Fruit fly (Drosophila melanogaster) S2 (cell line): ENCODE measurements around the gene alpha4GT1.

Source experiments
- CG8478 ChIP-seq: fragments of >200 bp; optimal IDR thresholded peaks from 2 replicates; lab custom pipeline; 2018
- CTCF ChIP-seq, 2 experiments: fragments of >200 bp; optimal IDR thresholded peaks; 2 replicates each; lab custom pipeline; 2018

alpha4GT1 gene

DNA sequence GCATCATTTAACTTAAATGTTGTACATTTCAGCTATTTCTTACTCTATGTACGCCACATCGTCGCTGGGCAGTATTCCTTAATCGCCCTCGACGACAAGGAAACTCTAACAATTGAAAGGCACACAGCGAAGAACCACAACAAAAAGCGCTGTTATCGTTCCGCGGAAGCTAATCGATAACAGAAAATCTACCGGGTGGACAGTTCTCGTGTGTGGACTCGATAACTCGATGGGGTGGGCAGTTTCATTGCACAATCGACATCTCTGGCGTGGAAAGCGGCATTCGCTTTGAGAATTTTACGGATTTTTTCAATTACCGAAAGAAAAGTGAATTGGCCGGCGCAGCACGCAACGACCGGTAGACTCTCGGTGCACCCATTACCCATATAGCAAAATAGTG lies at the start of gene alpha4GT1, which contains the start of gene Prp40:
Gene alpha4GT1 (minus strand): TSS at position 156 of the 400 bp plus-strand sequence.
Gene Prp40 (plus strand): TSS at position 241 of the 400 bp plus-strand sequence.
- TF ChIP-seq CTCF (optimal IDR thresholded peaks at IDR 0.05; lab: Kevin White, UChicago), result peak in 1 of 2 experiments; percentile 23
- no peak for TF ChIP-seq CG8478

DNA sequence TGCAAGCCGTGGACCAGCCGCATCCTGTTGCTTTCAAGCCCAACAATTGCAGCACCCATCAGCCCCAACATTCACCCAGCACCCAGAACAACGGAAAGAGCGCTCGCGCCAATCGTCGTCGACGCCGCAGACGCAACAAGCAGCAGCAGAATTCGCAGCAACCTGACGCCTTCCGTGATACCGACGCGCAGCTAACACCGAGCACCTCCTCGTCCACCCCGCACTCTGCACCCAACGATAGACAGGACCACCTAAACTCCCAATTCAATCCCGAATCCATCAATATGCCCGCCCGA lies 36.6 kb upstream of the alpha4GT1 start:
- no peak for TF ChIP-seq CTCF (optimal IDR thresholded peaks at IDR 0.05; lab: Kevin White, UChicago)
- TF ChIP-seq CG8478, result no peak

DNA sequence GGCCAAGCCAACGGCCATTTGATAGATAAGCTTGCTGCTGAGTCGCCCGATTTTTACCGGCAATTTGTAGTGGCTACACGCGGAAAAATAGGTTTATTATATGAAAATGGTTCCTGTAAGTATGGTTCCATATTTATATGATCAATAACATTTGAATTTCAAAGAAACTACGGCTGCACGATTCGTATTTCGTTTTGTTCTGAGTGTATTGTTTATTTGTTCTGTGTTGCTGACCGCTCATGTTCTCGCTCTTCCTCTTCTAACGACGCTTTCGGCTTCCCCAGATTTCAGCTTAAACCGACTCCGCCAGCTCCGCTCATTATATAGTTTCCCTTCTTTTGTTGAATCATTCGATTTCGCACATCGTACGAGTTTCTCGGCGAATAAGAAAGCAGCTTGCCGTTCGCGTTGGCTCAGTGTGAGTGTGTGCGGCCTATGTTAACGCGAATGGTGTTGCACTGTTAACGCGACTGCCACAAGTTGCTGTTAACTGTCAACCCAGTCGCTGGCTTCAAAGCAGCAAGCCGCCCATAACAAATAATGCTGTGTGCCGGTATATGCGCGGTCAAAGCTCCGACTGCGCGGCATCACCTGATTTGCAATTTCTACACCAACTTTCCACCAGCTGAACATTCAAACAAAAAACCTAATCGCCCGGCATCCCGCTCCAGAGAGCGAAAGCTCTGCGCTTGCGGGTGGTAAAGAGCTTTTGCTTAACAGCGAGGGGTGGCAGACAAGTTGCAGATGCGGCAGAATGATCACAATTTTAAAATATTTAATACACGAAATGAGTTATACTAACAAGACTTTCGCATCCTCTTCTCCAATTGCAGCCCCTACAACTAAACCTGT lies 36.1 kb upstream of the alpha4GT1 start:
- TF ChIP-seq CG8478 (no peak), CTCF (optimal IDR thresholded peaks at IDR 0.05; lab: Kevin White, UChicago) (no peak)

DNA sequence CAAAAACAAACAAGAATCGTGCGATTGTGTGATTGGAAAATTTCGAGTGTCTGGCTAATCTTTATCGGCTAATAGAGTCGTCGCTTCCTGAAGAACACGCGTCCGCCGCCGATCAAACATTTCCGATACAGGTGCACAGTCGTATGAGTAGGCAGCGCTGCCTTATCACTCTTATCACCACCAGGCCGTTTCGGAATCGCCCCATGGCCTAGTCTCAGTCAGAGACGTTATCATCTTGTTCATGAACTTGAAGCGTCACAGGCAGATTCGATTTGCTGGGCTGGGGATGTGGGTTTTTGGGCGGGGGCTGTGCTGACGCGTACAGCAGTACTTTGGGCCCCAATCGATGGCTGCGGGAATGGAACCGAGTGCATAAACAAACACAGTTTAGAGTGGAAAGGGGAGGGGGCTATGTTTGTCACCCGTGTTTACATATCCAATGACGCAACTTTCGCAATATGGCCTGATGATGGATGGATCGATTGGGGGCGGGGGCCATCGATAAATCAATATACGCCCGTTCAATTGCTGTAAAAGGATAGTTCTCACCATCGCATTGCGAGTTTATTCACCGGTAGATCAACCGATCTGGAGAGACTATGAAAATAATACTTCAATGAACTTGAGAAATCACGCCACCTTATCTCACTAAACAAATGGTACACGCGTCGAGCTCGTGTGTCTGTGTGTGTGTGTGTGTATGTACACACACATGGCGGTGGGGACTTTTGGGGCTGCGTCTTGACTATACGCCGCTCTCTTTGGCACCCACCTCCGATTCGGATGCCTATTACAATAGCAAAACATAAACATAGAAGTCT lies 35.2 kb upstream of the alpha4GT1 start:
- no peak for TF ChIP-seq CG8478
- TF ChIP-seq CTCF (optimal IDR thresholded peaks at IDR 0.05; lab: Kevin White, UChicago), result no peak

DNA sequence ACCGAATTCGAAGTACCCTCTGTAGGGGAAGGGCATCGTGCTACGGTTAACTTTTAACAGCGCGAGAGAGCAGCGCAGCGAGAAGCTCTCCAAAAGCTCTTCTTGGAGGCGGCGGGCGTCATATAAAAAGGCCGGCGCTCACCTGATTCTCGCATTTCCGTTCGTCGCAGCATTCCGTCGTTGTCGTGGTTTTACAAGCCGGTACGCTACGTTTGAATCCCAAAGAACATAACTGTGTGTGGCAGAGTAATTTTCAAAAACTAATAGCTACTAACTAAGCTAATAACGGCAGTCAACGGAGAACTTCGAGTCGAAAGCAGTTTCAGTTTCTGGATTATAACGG lies 33.5 kb upstream of the alpha4GT1 start, which contains the start of gene FASN1:
Gene FASN1 (plus strand): TSS at position 151 of the 343 bp plus-strand sequence.
- TF ChIP-seq CTCF (optimal IDR thresholded peaks at IDR 0.05; lab: Kevin White, UChicago), result no peak
- TF ChIP-seq CG8478, result no peak

DNA sequence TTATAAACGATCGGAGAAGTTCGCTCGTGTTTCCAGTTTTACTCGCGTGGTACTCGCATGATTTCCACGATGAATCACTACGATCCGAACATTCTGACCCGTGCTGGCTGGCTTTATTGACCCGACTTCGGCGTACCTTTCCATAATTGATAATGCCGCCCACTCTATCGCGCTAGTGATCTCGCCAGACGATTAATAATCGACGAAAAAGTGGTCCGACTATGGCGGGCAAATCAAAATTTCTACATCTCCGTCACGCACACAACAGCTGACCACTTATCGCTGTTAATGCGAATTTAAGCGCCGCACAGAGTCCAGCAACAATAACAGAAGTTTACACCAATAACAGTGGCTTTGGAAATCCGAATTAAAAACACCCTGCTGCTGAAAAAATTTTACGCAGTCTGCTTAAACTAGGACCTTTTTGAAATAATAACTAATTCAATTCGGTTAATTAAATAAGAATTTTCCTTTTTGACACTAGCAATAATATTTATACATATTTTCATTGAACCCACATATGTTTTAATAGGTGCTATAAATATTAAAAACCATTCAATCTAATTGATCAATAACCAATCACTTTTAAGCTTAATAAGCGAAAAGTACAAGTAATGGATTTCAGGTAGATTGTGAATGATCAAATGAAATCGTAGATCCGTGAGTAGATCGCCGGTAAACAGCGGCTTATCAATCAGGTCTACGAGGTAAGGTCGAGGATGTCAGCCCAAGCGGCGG lies 32.9 kb upstream of the alpha4GT1 start:
- no peak for TF ChIP-seq CG8478
- no peak for TF ChIP-seq CTCF (optimal IDR thresholded peaks at IDR 0.05; lab: Kevin White, UChicago)

DNA sequence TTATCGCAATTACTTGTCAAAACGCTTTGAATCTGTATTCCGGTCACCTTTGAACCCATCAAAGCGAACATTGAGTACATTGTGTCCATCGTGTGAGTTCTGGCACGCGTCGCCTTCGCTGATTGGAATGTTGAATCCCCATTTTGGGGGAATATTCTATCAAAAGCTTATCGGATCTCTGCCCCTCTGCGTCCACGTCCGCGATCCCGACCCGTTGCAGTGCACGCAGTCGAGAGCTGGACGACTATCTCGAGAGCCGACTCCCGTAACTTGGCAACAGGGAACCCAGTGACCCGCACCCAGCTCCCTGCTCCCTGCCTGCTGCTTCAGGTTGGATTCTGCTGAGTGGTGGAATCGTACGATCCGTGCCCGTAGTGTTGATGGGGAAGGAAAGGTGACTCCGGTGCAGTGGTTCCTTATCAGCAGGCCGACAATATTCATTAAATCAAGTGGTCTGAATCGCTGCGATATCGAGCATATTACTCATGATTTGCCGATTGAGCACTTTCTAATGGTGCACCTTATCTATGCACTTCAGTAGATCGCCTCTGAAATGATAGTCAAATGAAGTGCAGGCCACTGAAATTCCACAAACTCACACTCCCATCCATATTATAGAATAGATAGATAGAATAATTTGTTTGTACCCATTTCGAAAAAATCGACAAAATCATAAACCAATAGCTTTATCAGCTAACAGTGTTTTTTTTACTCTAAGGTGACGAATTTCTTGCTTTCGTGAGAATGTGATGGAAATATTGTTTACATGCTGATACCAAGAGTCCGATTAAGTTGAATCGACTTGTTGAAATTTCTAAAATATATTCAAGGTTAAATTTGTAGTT lies 21.9 kb upstream of the alpha4GT1 start:
- TF ChIP-seq CTCF (optimal IDR thresholded peaks at IDR 0.05; lab: Kevin White, UChicago), result no peak
- TF ChIP-seq CG8478, result no peak

DNA sequence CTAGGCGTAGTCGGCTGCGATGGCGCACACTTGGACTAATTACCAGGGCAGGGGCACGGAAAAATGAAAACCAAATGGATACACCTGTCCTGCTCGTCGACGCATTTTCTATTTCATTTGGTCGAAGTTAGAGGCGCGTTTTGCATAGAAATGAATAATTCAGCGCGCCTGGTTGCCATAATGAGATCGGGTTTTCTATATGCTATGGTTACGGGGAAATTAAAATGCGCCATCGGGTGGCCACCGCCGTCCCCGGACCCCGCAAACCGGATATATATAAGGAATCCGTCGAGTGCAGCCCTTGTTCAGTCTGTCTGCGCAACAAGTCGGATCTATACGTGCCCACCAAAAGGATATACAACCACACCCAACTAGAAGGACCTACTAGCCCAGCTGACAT lies 20.7 kb upstream of the alpha4GT1 start, which contains the start of gene FASN2:
Gene FASN2 (plus strand): TSS at position 301 of the 400 bp plus-strand sequence.
- TF ChIP-seq CG8478, result no peak

DNA sequence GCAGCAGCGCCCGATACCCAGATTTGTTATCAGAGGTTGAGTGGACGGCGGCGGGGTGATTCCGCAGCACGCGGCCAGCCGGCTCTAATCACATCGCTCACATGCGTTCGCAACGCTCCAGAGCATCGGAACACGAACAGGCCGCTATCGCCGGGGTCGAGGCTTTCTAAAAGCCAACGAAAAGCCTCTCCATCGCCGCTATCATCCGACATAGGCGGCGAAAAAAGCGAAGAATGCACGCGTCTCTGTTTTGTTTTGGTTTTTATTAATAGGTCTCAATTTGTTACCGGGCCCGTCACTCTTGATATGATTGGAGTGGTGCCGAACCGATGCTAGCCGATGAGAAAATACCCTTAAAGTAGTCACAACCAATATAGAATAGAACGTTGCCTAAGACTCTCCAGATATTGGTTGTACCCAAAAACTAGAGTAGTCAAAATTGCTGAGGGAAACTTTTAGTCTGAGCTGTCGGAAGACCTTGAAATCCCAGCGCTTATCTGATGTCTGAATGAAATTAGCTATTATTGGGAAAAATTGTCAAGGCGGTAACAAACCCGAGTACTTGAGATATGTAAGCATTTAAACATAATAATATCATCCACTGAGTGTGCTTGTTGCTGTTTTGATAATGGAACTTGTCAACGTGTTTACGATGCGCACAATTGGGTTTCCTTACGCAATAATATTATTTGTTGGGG lies 19.1 kb upstream of the alpha4GT1 start, which contains the start of gene CG17261:
Gene CG17261 (plus strand): TSS at position 634 of the 698 bp plus-strand sequence.
- TF ChIP-seq CTCF (optimal IDR thresholded peaks at IDR 0.05; lab: Kevin White, UChicago) (no peak), CG8478 (no peak)

DNA sequence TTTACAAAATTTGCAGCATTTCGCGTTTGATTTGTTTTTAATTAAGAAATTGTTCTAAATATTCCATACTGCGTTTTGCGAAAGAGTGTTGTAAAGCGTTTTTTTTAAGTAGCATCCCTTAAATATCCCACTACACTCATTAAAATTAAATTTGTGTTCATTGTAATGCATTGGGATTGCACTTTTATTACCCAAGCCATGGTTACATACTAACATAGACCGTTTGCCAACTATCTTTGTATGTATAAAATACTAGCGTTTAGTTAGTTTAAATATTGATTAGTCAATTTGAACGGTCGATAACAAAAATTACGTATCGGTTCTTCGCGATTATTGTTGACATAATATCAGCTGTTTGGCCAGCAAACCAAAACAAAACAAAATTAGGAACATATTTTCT lies 16.8 kb upstream of the alpha4GT1 start, which contains the start of the genes cnir and CG17221:
Gene cnir (minus strand): TSS at position 39 of the 400 bp plus-strand sequence.
Gene CG17221 (plus strand): TSS at position 203 of the 400 bp plus-strand sequence.
- no peak for TF ChIP-seq CG8478

DNA sequence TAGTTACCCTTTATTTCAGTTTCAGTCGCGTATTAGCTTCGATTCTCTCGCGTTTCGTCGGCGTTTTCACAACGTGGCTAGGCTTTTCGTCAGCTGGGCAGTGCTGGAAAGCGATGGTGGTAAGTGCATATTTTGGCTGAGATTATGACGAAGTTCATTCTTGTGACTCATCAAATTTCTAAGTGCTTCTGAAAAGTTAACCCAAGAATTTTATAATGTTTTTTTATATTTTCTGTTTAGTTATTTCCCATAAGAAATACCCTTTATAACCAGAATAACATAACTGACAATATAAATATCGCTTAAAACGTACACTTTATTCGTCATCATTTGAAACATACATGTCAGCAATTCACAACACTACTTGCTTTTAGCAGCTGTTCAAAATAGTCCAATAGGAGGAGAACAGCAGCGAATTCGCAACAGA lies 14.2 kb upstream of the alpha4GT1 start, which contains the start of the genes CG17260 and SerRS:
Gene CG17260 (plus strand): TSS at position 78 of the 427 bp plus-strand sequence.
Gene SerRS (minus strand): TSS at position 251 of the 427 bp plus-strand sequence.
- TF ChIP-seq CG8478 (no peak), CTCF (optimal IDR thresholded peaks at IDR 0.05; lab: Kevin White, UChicago) (no peak)

DNA sequence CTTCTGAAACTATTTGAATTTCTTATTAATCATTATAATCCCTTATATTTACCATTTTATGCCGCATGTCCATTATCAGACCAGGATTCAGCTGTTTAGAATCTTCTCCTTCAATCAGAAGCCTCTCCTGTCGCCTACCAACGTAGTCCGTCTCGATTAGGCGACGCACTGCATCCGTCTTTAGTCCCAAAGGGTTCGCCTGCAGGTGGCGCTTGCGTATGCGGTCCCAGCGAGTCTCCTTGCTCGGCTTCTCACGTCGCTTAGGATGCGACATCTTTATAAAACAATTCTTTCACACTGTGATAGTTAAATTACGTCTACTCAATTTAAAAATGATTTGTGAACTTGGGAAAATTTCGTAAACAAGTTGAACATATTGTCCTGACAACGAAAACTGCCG lies 12.0 kb upstream of the alpha4GT1 start, which contains the start of gene CG17258:
Gene CG17258 (minus strand): TSS at position 380 of the 400 bp plus-strand sequence.
- TF ChIP-seq CG8478 (no peak), CTCF (optimal IDR thresholded peaks at IDR 0.05; lab: Kevin White, UChicago) (peak; percentile 65 to 73)

DNA sequence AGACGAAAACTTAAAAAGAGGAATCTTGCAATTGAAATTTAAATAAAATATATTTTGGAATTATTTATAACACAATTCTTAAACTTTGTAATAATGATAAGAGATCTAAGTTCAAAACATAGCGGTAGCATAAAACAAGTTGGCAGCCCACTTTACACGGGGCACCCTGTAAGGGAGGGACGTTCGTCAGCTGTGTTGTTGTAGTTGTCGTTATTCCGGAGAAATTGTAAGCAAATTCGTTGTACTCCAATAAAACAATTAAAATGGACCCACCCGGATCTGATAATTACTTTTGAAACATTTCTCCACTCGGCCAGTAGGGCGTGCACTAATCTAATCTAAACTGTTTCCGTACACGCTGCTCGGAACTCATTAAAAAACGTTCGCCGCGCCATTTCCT lies 7.4 kb upstream of the alpha4GT1 start, which contains the start of gene GABPI:
Gene GABPI (plus strand): TSS at position 190 of the 400 bp plus-strand sequence.
- TF ChIP-seq CTCF (optimal IDR thresholded peaks at IDR 0.05; lab: Kevin White, UChicago), result no peak
- TF ChIP-seq CG8478, result no peak
